Worm (Caenorhabditis elegans) whole organism, mixed stage, embryonic: ENCODE data around the gene F25D1.5.

Experiments
- ceh-39 ChIP-seq: fragments of 150-350 bp; optimal IDR thresholded peaks from 2 replicates; lab custom pipeline; 2014; ENCODE audit warnings: missing biosample characterization, missing genetic modification characterization
- mls-2 ChIP-seq: sonication (generic microtip); optimal IDR thresholded peaks from 2 replicates; lab custom pipeline; 2016; ENCODE audit warnings: mild to moderate bottlenecking, missing genetic modification characterization, moderate library complexity, missing compliant biosample characterization

DNA sequence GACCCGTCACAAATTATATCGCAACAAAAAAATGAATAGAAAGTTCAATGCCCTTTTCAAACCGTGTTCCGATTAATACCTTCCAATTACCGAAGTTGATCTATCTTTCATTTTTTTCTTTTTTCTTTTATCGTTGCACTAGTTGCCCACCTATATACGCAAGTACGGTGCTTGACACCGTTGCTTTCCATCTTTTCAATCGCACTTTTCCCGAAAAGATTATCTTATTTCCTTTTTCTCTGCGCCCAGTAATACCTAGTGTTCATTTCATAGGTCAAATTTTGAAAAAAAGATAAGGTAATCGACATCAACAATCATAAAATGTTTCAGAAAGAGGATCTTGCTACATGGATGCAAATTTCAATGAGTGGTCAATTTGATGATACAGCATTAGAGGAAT is 17.0 kb downstream of the F25D1.5 start:
- no peak for TF ChIP-seq ceh-39 (tag; lab: Kevin White, UChicago)
- TF ChIP-seq mls-2 (tag; lab: Kevin White, UChicago) = no peak
